Fruit fly (Drosophila melanogaster) whole organism, embryonic: ENCODE results near the gene Pop4.

ENCODE experiments used
- CG10959 ChIP-seq: fragments of 200-800 bp; sonication (Bioruptor generic); IDR thresholded peaks from 2 replicates; pipeline ENCODE4 v1.3.6; 2022; ENCODE audit warnings: missing biosample characterization, missing genetic modification characterization
- CG11456 ChIP-seq: fragments of 200-800 bp; sonication (Bioruptor generic); IDR thresholded peaks from 3 replicates; pipeline ENCODE4 v1.3.6; 2022; ENCODE audit warnings: missing biosample characterization, missing genetic modification characterization
- CG11504 ChIP-seq: fragments of 200-800 bp; sonication (Bioruptor generic); optimal IDR thresholded peaks from 3 replicates; lab custom pipeline; 2019; ENCODE audit warnings: missing biosample characterization, mild to moderate bottlenecking, missing genetic modification characterization, moderate library complexity
- CG11560 ChIP-seq: fragments of 200-800 bp; sonication (Bioruptor generic); IDR thresholded peaks from 3 replicates; pipeline ENCODE4 v1.3.6; 2022; ENCODE audit warnings: missing biosample characterization, missing genetic modification characterization
- CG14710 ChIP-seq: fragments of 200-800 bp; sonication (Bioruptor generic); optimal IDR thresholded peaks from 3 replicates; lab custom pipeline; 2019; ENCODE audit warnings: missing biosample characterization, mild to moderate bottlenecking, missing genetic modification characterization, moderate library complexity
- CG15073 ChIP-seq: fragments of 200-800 bp; sonication (Bioruptor generic); optimal IDR thresholded peaks from 2 replicates; lab custom pipeline; 2016; ENCODE audit warnings: missing biosample characterization, missing genetic modification characterization
- CG1603 ChIP-seq: fragments of 200-800 bp; sonication (Bioruptor generic); optimal IDR thresholded peaks from 2 replicates; lab custom pipeline; 2019; ENCODE audit warnings: missing biosample characterization, mild to moderate bottlenecking, missing genetic modification characterization, moderate library complexity
- CG17328 ChIP-seq: fragments of 200-800 bp; sonication (Bioruptor generic); IDR thresholded peaks from 2 replicates; pipeline ENCODE4 v1.3.6; 2022; ENCODE audit warnings: missing biosample characterization, missing genetic modification characterization
- CG17359 ChIP-seq: fragments of 200-800 bp; sonication (Bioruptor generic); optimal IDR thresholded peaks from 3 replicates; lab custom pipeline; 2018; ENCODE audit warnings: missing biosample characterization, mild to moderate bottlenecking, missing genetic modification characterization, moderate library complexity
- CG17912 ChIP-seq: fragments of 200-800 bp; sonication (Bioruptor generic); optimal IDR thresholded peaks from 2 replicates; lab custom pipeline; 2018; ENCODE audit warnings: missing biosample characterization, mild to moderate bottlenecking, missing genetic modification characterization
- CG42726 ChIP-seq: fragments of 200-800 bp; sonication (Bioruptor generic); IDR thresholded peaks from 2 replicates; pipeline ENCODE4 v1.3.6; 2022; ENCODE audit warnings: missing biosample characterization, missing genetic modification characterization; ENCODE audit not compliant: partially characterized antibody
- CG4404 ChIP-seq: fragments of 200-800 bp; sonication (Bioruptor generic); IDR thresholded peaks from 2 replicates; pipeline ENCODE4 v1.3.6; 2022; ENCODE audit warnings: missing biosample characterization, missing genetic modification characterization
- CG6272 ChIP-seq: fragments of 200-800 bp; sonication (Bioruptor generic); IDR thresholded peaks from 2 replicates; pipeline ENCODE4 v1.3.6; 2022; ENCODE audit warnings: missing biosample characterization, missing genetic modification characterization
- CG6689 ChIP-seq: fragments of 200-800 bp; sonication (Bioruptor generic); IDR thresholded peaks from 2 replicates; pipeline ENCODE4 v1.3.6; 2022; ENCODE audit warnings: missing biosample characterization, missing genetic modification characterization
- CG7357 ChIP-seq: fragments of 200-800 bp; sonication (Bioruptor generic); IDR thresholded peaks from 3 replicates; pipeline ENCODE4 v1.3.6; 2022; ENCODE audit warnings: missing biosample characterization, missing genetic modification characterization
- CG7839 ChIP-seq: fragments of 200-800 bp; sonication (Bioruptor generic); optimal IDR thresholded peaks from 3 replicates; lab custom pipeline; 2018; ENCODE audit warnings: missing biosample characterization, mild to moderate bottlenecking, missing genetic modification characterization, moderate library complexity
- CG8281 ChIP-seq: fragments of 200-800 bp; sonication (Bioruptor generic); optimal IDR thresholded peaks from 2 replicates; lab custom pipeline; 2018; ENCODE audit warnings: missing biosample characterization, mild to moderate bottlenecking, missing genetic modification characterization, moderate library complexity
- CG8944 ChIP-seq: fragments of 200-800 bp; sonication (Bioruptor generic); optimal IDR thresholded peaks from 3 replicates; lab custom pipeline; 2016; ENCODE audit warnings: missing biosample characterization, missing genetic modification characterization
- CG9727 ChIP-seq: fragments of 200-800 bp; sonication (Bioruptor generic); optimal IDR thresholded peaks from 3 replicates; lab custom pipeline; 2017; ENCODE audit warnings: missing biosample characterization, mild to moderate bottlenecking, missing genetic modification characterization
- CG9817 ChIP-seq: fragments of 200-800 bp; sonication (Bioruptor generic); optimal IDR thresholded peaks from 2 replicates; lab custom pipeline; 2018; ENCODE audit warnings: missing biosample characterization, mild to moderate bottlenecking, missing genetic modification characterization, moderate library complexity
- Ets65A ChIP-seq: fragments of 200-800 bp; sonication (Bioruptor generic); peaks from one replicate; lab custom pipeline; 2016; ENCODE audit warnings: missing biosample characterization, missing genetic modification characterization
- HLH54F ChIP-seq: fragments of 200-800 bp; sonication (Bioruptor generic); optimal IDR thresholded peaks from 3 replicates; lab custom pipeline; 2016; ENCODE audit warnings: missing biosample characterization, missing genetic modification characterization
- Hmr ChIP-seq: fragments of 200-800 bp; sonication (Bioruptor generic); optimal IDR thresholded peaks from 3 replicates; lab custom pipeline; 2017; ENCODE audit warnings: mild to moderate bottlenecking, missing biosample characterization, missing genetic modification reagents, missing genetic modification characterization
- Hsf ChIP-seq: fragments of 200-800 bp; sonication (Bioruptor generic); optimal IDR thresholded peaks from 3 replicates; lab custom pipeline; 2016; ENCODE audit warnings: missing biosample characterization, missing genetic modification characterization
- Kr ChIP-seq: fragments of 200-800 bp; sonication (Bioruptor generic); optimal IDR thresholded peaks from 2 replicates; lab custom pipeline; 2017; ENCODE audit warnings: missing biosample characterization, mild to moderate bottlenecking, missing genetic modification characterization
- Lim3 ChIP-seq: fragments of 200-800 bp; sonication (Bioruptor generic); IDR thresholded peaks from 2 replicates; pipeline ENCODE4 v1.3.6; 2022; ENCODE audit warnings: missing biosample characterization, missing genetic modification characterization
- Max ChIP-seq: fragments of 200-800 bp; sonication (Bioruptor generic); optimal IDR thresholded peaks from 2 replicates; lab custom pipeline; 2016; ENCODE audit warnings: missing biosample characterization, mild to moderate bottlenecking, missing genetic modification characterization
- Neu2 ChIP-seq: fragments of 200-800 bp; sonication (Bioruptor generic); optimal IDR thresholded peaks from 3 replicates; lab custom pipeline; 2016; ENCODE audit warnings: missing biosample characterization, missing genetic modification characterization, borderline replicate concordance
- Oli ChIP-seq: fragments of 200-800 bp; sonication (Bioruptor generic); optimal IDR thresholded peaks from 2 replicates; lab custom pipeline; 2018; ENCODE audit warnings: missing biosample characterization, mild to moderate bottlenecking, missing genetic modification characterization, moderate library complexity
- Side ChIP-seq: fragments of 200-800 bp; sonication (Bioruptor generic); optimal IDR thresholded peaks from 2 replicates; lab custom pipeline; 2016; ENCODE audit warnings: missing biosample characterization, missing genetic modification characterization
- Xrp1 ChIP-seq: fragments of 200-800 bp; sonication (Bioruptor generic); IDR thresholded peaks from 2 replicates; pipeline ENCODE4 v1.3.6; 2022; ENCODE audit warnings: missing biosample characterization, missing genetic modification characterization
- ase ChIP-seq: fragments of 200-800 bp; sonication (Bioruptor generic); IDR thresholded peaks from 3 replicates; pipeline ENCODE4 v1.3.6; 2022; ENCODE audit warnings: missing biosample characterization, missing genetic modification characterization
- cas ChIP-seq: fragments of 200-800 bp; sonication (Bioruptor generic); IDR thresholded peaks from 2 replicates; pipeline ENCODE4 v1.3.6; 2022; ENCODE audit warnings: missing biosample characterization, missing genetic modification characterization
- da ChIP-seq: fragments of 200-800 bp; sonication (Bioruptor generic); optimal IDR thresholded peaks from 2 replicates; lab custom pipeline; 2016; ENCODE audit warnings: missing biosample characterization, missing genetic modification characterization
- eve ChIP-seq, 2 experiments: fragments of >200 bp; optimal IDR thresholded peaks; 2 replicates each; lab custom pipeline; 2017; ENCODE audit warnings: missing biosample characterization in 2 of 2, missing genetic modification characterization in 2 of 2
- exex ChIP-seq: fragments of 200-800 bp; sonication (Bioruptor generic); optimal IDR thresholded peaks from 4 replicates; lab custom pipeline; 2018; ENCODE audit warnings: missing biosample characterization, mild to moderate bottlenecking, missing genetic modification characterization, moderate library complexity
- gfzf ChIP-seq: fragments of 200-800 bp; sonication (Bioruptor generic); optimal IDR thresholded peaks from 2 replicates; lab custom pipeline; 2016; ENCODE audit warnings: missing biosample characterization, mild to moderate bottlenecking, missing genetic modification characterization, moderate library complexity
- inv ChIP-seq: fragments of 200-800 bp; sonication (Bioruptor generic); IDR thresholded peaks from 2 replicates; pipeline ENCODE4 v1.3.6; 2022; ENCODE audit warnings: missing biosample characterization, missing genetic modification characterization; ENCODE audit not compliant: partially characterized antibody
- mirr ChIP-seq: fragments of 200-800 bp; sonication (Bioruptor generic); optimal IDR thresholded peaks from 3 replicates; lab custom pipeline; 2018; ENCODE audit warnings: missing biosample characterization, mild to moderate bottlenecking, missing genetic modification characterization
- pho ChIP-seq: fragments of 200-800 bp; sonication (Bioruptor generic); optimal IDR thresholded peaks from 2 replicates; lab custom pipeline; 2016; ENCODE audit warnings: missing biosample characterization, missing genetic modification characterization
- phol ChIP-seq: fragments of 200-800 bp; sonication (Bioruptor generic); optimal IDR thresholded peaks from 3 replicates; lab custom pipeline; 2018; ENCODE audit warnings: missing biosample characterization, mild to moderate bottlenecking, missing genetic modification characterization, moderate library complexity
- prd ChIP-seq, 3 experiments: fragments of >200 bp in 2 of 3; fragments of 200-800 bp in 1 of 3; sonication (Bioruptor generic) in 1 of 3; optimal IDR thresholded peaks in 2 of 3; IDR thresholded peaks in 1 of 3; 2 replicates in 2 of 3; 3 replicates in 1 of 3; pipeline versions ENCODE4 v1.3.6 to Lab custom; 2017 to 2022; ENCODE audit warnings: missing biosample characterization in 1 of 3, missing genetic modification characterization in 1 of 3
- sd ChIP-seq: fragments of 200-800 bp; sonication (Bioruptor generic); optimal IDR thresholded peaks from 3 replicates; lab custom pipeline; 2018; ENCODE audit warnings: missing biosample characterization, mild to moderate bottlenecking, missing genetic modification characterization, moderate library complexity
- sens ChIP-seq: fragments of 200-800 bp; sonication (Bioruptor generic); peaks from one replicate; lab custom pipeline; 2016; ENCODE audit warnings: missing biosample characterization, missing genetic modification characterization
- sens-2 ChIP-seq: fragments of 200-800 bp; sonication (Bioruptor generic); IDR thresholded peaks from 2 replicates; pipeline ENCODE4 v1.3.6; 2022; ENCODE audit warnings: missing biosample characterization, missing genetic modification characterization
- slou ChIP-seq: fragments of 200-800 bp; sonication (Bioruptor generic); optimal IDR thresholded peaks from 3 replicates; lab custom pipeline; 2016; ENCODE audit warnings: missing biosample characterization, missing genetic modification characterization

The Pop4 gene

DNA sequence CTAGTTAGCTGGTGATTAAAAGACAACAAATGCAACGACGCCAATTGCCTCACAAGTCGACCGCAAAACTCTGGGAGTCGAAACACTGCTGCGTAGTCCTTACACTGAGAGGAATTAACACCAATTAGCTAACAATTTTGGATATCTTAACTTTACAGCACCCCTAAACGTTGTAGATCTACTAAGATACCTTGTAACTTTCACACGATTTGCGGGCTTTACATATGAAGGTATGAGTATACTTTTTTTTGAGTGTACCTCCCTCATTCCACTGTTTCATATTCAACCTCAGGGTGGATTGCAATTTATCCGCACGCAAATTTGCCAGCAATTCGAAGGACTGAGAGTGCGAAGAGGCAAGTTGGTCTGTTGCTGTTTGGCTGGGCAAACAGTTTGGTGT is 14.9 kb downstream of the Pop4 start (continued):
- TF ChIP-seq CG9727 (GFP tag; lab: Kevin White, UChicago) = peak; percentile 31
- no peak for TF ChIP-seq Side (GFP tag; lab: Kevin White, UChicago)
- TF ChIP-seq eve (GFP tag; optimal IDR thresholded peaks at IDR 0.05; lab: Kevin White, UChicago) = peak in 1 of 2 experiments; percentile 5
- TF ChIP-seq prd (optimal IDR thresholded peaks at IDR 0.05; lab: Kevin White, UChicago) = no peak
- TF ChIP-seq prd (GFP tag; IDR thresholded peaks at IDR 0.05; lab: Robert Waterston, UW) = peak; percentile 50; the same call in 2 of the 3 replicates
- TF ChIP-seq sens-2 (GFP tag; lab: Robert Waterston, UW) = 0 out of 2 replicates have a peak, but pooled peaks have one; percentile 6
- peak; percentile 66 for TF ChIP-seq sens
- TF ChIP-seq CG9817 = no peak
- TF ChIP-seq phol (tag; lab: Kevin White, UChicago) = peak; percentile 7
- peak; percentile 5 for TF ChIP-seq CG17359 (tag; lab: Kevin White, UChicago)
- TF ChIP-seq CG1603 (tag; lab: Kevin White, UChicago) = peak; percentile 48
- peak; percentile 16 for TF ChIP-seq CG7839 (tag; lab: Kevin White, UChicago)
- TF ChIP-seq CG10959 (GFP tag; lab: Robert Waterston, UW) = 0 out of 2 replicates have a peak, but pooled peaks have one; percentile 15
- no peak for TF ChIP-seq CG6689 (GFP tag; lab: Robert Waterston, UW)
- no peak for TF ChIP-seq CG11560 (tag; lab: Robert Waterston, UW)
- TF ChIP-seq Max = no peak
- TF ChIP-seq slou (GFP tag; lab: Kevin White, UChicago) = no peak
- TF ChIP-seq Ets65A (GFP tag; lab: Kevin White, UChicago) = peak; percentile 88
- peak; percentile 17 for TF ChIP-seq Oli (tag; lab: Kevin White, UChicago)
- no peak for TF ChIP-seq CG17912
- 0 out of 2 replicates have a peak, but pooled peaks have one; percentile 43 for TF ChIP-seq CG4404 (GFP tag; lab: Robert Waterston, UW)
- TF ChIP-seq CG17328 = 0 out of 2 replicates have a peak, but pooled peaks have one; percentile 37
- peak; percentile 20 for TF ChIP-seq CG11504 (tag; lab: Kevin White, UChicago)
- TF ChIP-seq, all 482 proteins: peak for 34

- TF ChIP-seq mirr (peak; percentile 10), exex (tag; lab: Kevin White, UChicago) (peak; percentile 71), Hmr (GFP tag; lab: Kevin White, UChicago) (no peak), Lim3 (GFP tag; lab: Robert Waterston, UW) (0 out of 2 replicates have a peak, but pooled peaks have one; percentile 35), CG11456 (GFP tag; lab: Robert Waterston, UW) (no peak), sd (tag; lab: Kevin White, UChicago) (peak; percentile 79), CG8944 (GFP tag; lab: Kevin White, UChicago) (no peak)
Observed at dm6 chr3L:7963022-7963421, 15.4 kb downstream of the Pop4 start.

DNA sequence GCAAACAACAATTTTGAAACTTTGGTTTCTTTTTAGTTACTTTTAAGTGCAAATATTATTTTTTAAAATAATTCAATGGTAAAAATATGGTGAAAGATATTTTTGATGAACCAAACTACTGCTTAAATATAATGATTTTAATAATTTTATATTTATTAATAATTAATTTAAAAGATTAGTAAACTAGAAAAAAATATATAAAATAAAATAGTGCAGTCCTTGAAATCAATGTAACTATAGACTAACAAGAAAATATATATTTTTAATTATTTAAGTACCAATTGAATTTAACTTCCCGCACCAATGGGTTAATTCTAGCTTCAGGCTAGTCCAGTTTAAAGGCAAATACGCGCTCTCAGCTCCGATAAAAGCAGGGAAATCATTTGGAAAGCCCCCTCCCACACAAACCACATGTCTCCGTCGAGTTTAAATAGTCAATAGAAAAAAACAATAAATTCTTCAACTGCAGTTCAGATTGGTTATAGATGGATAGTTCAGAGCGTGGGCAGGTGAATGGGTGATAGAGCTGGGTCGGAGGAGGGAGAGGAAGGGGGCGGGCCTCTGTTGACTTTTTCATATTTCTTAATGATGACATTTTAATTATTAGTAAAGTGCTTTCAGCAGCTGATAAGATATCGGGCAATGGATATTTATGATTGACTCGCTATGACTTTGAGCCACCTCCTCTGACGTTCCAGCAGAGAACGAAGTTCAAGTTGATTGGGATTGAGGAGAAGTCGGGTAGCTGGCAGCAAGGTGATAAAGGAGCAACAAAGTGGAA is 16.3 kb downstream of the Pop4 start:
- TF ChIP-seq Neu2 (GFP tag; lab: Kevin White, UChicago) = no peak
- peak; percentile 55 for TF ChIP-seq CG14710
- TF ChIP-seq da (GFP tag; lab: Kevin White, UChicago) = no peak
- TF ChIP-seq HLH54F (GFP tag; lab: Kevin White, UChicago) = no peak
- TF ChIP-seq ase (GFP tag; lab: Robert Waterston, UW) = no peak
- TF ChIP-seq pho = no peak
- no peak for TF ChIP-seq inv (GFP tag; lab: Robert Waterston, UW)
- TF ChIP-seq Xrp1 (GFP tag; lab: Robert Waterston, UW) = peak; percentile 40; the same call in 1 of the 2 replicates
- TF ChIP-seq cas = no peak
- no peak for TF ChIP-seq Kr (GFP tag; lab: Kevin White, UChicago)
- TF ChIP-seq CG1603 (tag; lab: Kevin White, UChicago) = peak; percentile 15
- no peak for TF ChIP-seq gfzf
- no peak for TF ChIP-seq CG8281 (tag; lab: Kevin White, UChicago)
- TF ChIP-seq Hsf = no peak
- TF ChIP-seq CG15073 (GFP tag; lab: Kevin White, UChicago) = no peak
- TF ChIP-seq CG6272 = no peak
- no peak for TF ChIP-seq CG11560 (tag; lab: Robert Waterston, UW)
- TF ChIP-seq CG7357 = no peak
- TF ChIP-seq CG42726 = no peak
